Worm (Caenorhabditis elegans) whole organism, L1 larva: ENCODE measurements around the gene sel-11.

Source experiments
- C16A3.4 ChIP-seq: fragments of 150-350 bp; optimal IDR thresholded peaks from 2 replicates; lab custom pipeline; 2014; ENCODE audit warnings: missing biosample characterization, missing genetic modification characterization
- Y116A8C.19 ChIP-seq: sonication (generic microtip); optimal IDR thresholded peaks from 2 replicates; lab custom pipeline; 2016; ENCODE audit warnings: missing compliant biosample characterization, missing genetic modification characterization, borderline replicate concordance
- aha-1 ChIP-seq: fragments of 150-350 bp; optimal IDR thresholded peaks from 2 replicates; lab custom pipeline; 2014; ENCODE audit warnings: missing biosample characterization, missing genetic modification characterization
- alr-1 ChIP-seq: fragments of 200-800 bp; sonication (Bioruptor generic); optimal IDR thresholded peaks from 2 replicates; lab custom pipeline; 2018; ENCODE audit warnings: borderline replicate concordance, mild to moderate bottlenecking, missing genetic modification characterization, missing compliant biosample characterization
- blmp-1 ChIP-seq: fragments of 150-350 bp; optimal IDR thresholded peaks from 2 replicates; lab custom pipeline; 2014; ENCODE audit warnings: missing biosample characterization, missing genetic modification characterization
- ceh-8 ChIP-seq: fragments of 200-800 bp; sonication (Bioruptor generic); optimal IDR thresholded peaks from 2 replicates; lab custom pipeline; 2018; ENCODE audit warnings: mild to moderate bottlenecking, missing genetic modification characterization, moderate library complexity, missing compliant biosample characterization
- ceh-88 ChIP-seq: fragments of 200-800 bp; sonication (Bioruptor generic); IDR thresholded peaks from 2 replicates; pipeline ENCODE4 v1.3.6; 2022; ENCODE audit warnings: missing genetic modification characterization, missing compliant biosample characterization
- ceh-90 ChIP-seq: sonication (generic microtip); optimal IDR thresholded peaks from 2 replicates; lab custom pipeline; 2016; ENCODE audit warnings: missing genetic modification characterization, missing compliant biosample characterization
- ces-1 ChIP-seq: fragments of 150-350 bp; optimal IDR thresholded peaks from 2 replicates; lab custom pipeline; 2014; ENCODE audit warnings: missing biosample characterization, missing genetic modification reagents, missing genetic modification characterization
- dsc-1 ChIP-seq: sonication (generic microtip); optimal IDR thresholded peaks from 2 replicates; lab custom pipeline; 2016; ENCODE audit warnings: mild to moderate bottlenecking, missing genetic modification characterization, missing compliant biosample characterization
- efl-3 ChIP-seq: fragments of 200-800 bp; sonication (Bioruptor generic); optimal IDR thresholded peaks from 2 replicates; lab custom pipeline; 2018; ENCODE audit warnings: mild to moderate bottlenecking, missing genetic modification characterization, missing compliant biosample characterization
- egl-13 ChIP-seq: sonication (generic microtip); optimal IDR thresholded peaks from 2 replicates; lab custom pipeline; 2016; ENCODE audit warnings: missing genotype, missing genetic modification reagents, missing genetic modification characterization, missing compliant biosample characterization
- egl-27 ChIP-seq, 2 experiments: fragments of 150-350 bp in 1 of 2; sonication (generic microtip); optimal IDR thresholded peaks; 3 replicates each; lab custom pipeline; 2017 to 2018; ENCODE audit warnings: missing biosample characterization in 2 of 2, missing genetic modification characterization in 2 of 2, missing genetic modification reagents in 2 of 2
- elt-2 ChIP-seq: sonication (generic microtip); optimal IDR thresholded peaks from 2 replicates; lab custom pipeline; 2016; ENCODE audit warnings: missing genetic modification characterization, mild to moderate bottlenecking, inconsistent platforms, missing compliant biosample characterization, missing genetic modification reagents
- elt-3 ChIP-seq, 6 experiments: fragments of 150-350 bp in 1 of 6; sonication (generic microtip); optimal IDR thresholded peaks; 2 replicates each; lab custom pipeline; 2017 to 2018; ENCODE audit warnings: missing biosample characterization in 6 of 6, missing genetic modification characterization in 6 of 6, inconsistent platforms in 1 of 6
- ets-5 ChIP-seq: fragments of 200-800 bp; sonication (Bioruptor generic); IDR thresholded peaks from 2 replicates; pipeline ENCODE4 v1.3.6; 2022; ENCODE audit warnings: missing genetic modification characterization, missing compliant biosample characterization
- fkh-10 ChIP-seq: sonication (generic microtip); optimal IDR thresholded peaks from 2 replicates; lab custom pipeline; 2017; ENCODE audit warnings: missing biosample characterization, missing genetic modification reagents, missing genetic modification characterization
- hlh-17 ChIP-seq: fragments of 200-800 bp; sonication (Bioruptor generic); optimal IDR thresholded peaks from 2 replicates; lab custom pipeline; 2018; ENCODE audit warnings: missing genetic modification characterization, mild to moderate bottlenecking, missing compliant biosample characterization, moderate library complexity, borderline replicate concordance
- irx-1 ChIP-seq: sonication (generic microtip); optimal IDR thresholded peaks from 2 replicates; lab custom pipeline; 2016; ENCODE audit warnings: missing genetic modification characterization, missing compliant biosample characterization
- isw-1 ChIP-seq: fragments of 200-800 bp; sonication (Bioruptor generic); IDR thresholded peaks from 2 replicates; pipeline ENCODE4 v1.3.6; 2022; ENCODE audit warnings: missing genetic modification characterization, missing compliant biosample characterization
- jun-1 ChIP-seq: fragments of 150-350 bp; optimal IDR thresholded peaks from 2 replicates; lab custom pipeline; 2014; ENCODE audit warnings: missing biosample characterization, missing genetic modification reagents, missing genetic modification characterization
- lin-14 ChIP-seq: fragments of 200-800 bp; sonication (Bioruptor generic); optimal IDR thresholded peaks from 2 replicates; lab custom pipeline; 2018; ENCODE audit warnings: mild to moderate bottlenecking, missing genetic modification characterization, moderate library complexity, missing compliant biosample characterization
- lin-15B ChIP-seq: fragments of 150-350 bp; sonication (generic microtip); optimal IDR thresholded peaks from 3 replicates; lab custom pipeline; 2014; ENCODE audit warnings: missing biosample characterization, missing genetic modification characterization
- lin-39 ChIP-seq: fragments of 150-350 bp; optimal IDR thresholded peaks from 2 replicates; lab custom pipeline; 2014; ENCODE audit warnings: missing biosample characterization, missing genetic modification reagents, missing genetic modification characterization
- lir-3 ChIP-seq: sonication (generic microtip); optimal IDR thresholded peaks from 2 replicates; lab custom pipeline; 2016; ENCODE audit warnings: mild to moderate bottlenecking, missing genetic modification characterization, moderate library complexity, missing compliant biosample characterization; ENCODE audit not compliant: poor library complexity
- lsy-2 ChIP-seq, 2 experiments: fragments of 150-350 bp; optimal IDR thresholded peaks; 2 replicates each; lab custom pipeline; 2014; ENCODE audit warnings: missing biosample characterization in 2 of 2, missing genetic modification characterization in 2 of 2
- mab-9 ChIP-seq: fragments of 200-800 bp; sonication (Bioruptor generic); IDR thresholded peaks from 2 replicates; pipeline ENCODE4 v1.3.6; 2022; ENCODE audit warnings: missing genetic modification reagents, missing genetic modification characterization, missing compliant biosample characterization
- mdl-1 ChIP-seq, 2 experiments: fragments of 150-350 bp; optimal IDR thresholded peaks; 2 replicates each; lab custom pipeline; 2014 to 2017; ENCODE audit warnings: missing biosample characterization in 2 of 2, missing genetic modification characterization in 2 of 2, inconsistent platforms in 1 of 2
- mep-1 ChIP-seq: fragments of 150-350 bp; optimal IDR thresholded peaks from 2 replicates; lab custom pipeline; 2014; ENCODE audit warnings: missing biosample characterization, missing genetic modification characterization
- nhr-11 ChIP-seq: fragments of 150-350 bp; optimal IDR thresholded peaks from 2 replicates; lab custom pipeline; 2014; ENCODE audit warnings: missing biosample characterization, missing genetic modification characterization
- nhr-12 ChIP-seq: sonication (generic microtip); optimal IDR thresholded peaks from 2 replicates; lab custom pipeline; 2017; ENCODE audit warnings: missing biosample characterization, missing genetic modification characterization
- nhr-237 ChIP-seq: fragments of 150-350 bp; optimal IDR thresholded peaks from 2 replicates; lab custom pipeline; 2014; ENCODE audit warnings: missing biosample characterization, missing genetic modification characterization
- nhr-28 ChIP-seq: fragments of 150-350 bp; optimal IDR thresholded peaks from 2 replicates; lab custom pipeline; 2014; ENCODE audit warnings: missing biosample characterization, missing genetic modification characterization
- nhr-47 ChIP-seq: sonication (generic microtip); optimal IDR thresholded peaks from 2 replicates; lab custom pipeline; 2016; ENCODE audit warnings: mild to moderate bottlenecking, missing genetic modification characterization, moderate library complexity, missing compliant biosample characterization
- nhr-71 ChIP-seq: sonication (generic microtip); optimal IDR thresholded peaks from 2 replicates; lab custom pipeline; 2016; ENCODE audit warnings: mild to moderate bottlenecking, missing genetic modification characterization, moderate library complexity, missing compliant biosample characterization
- nhr-85 ChIP-seq: sonication (generic microtip); peaks from one replicate; lab custom pipeline; 2016; ENCODE audit warnings: missing genetic modification characterization, inconsistent platforms, missing compliant biosample characterization
- pag-3 ChIP-seq: sonication (generic microtip); optimal IDR thresholded peaks from 2 replicates; lab custom pipeline; 2017; ENCODE audit warnings: missing genetic modification characterization, mild to moderate bottlenecking, missing compliant biosample characterization, antibody characterized with exemption, borderline replicate concordance; ENCODE audit not compliant: insufficient read depth
- pax-3 ChIP-seq: fragments of 200-800 bp; sonication (Bioruptor generic); optimal IDR thresholded peaks from 2 replicates; lab custom pipeline; 2018; ENCODE audit warnings: mild to moderate bottlenecking, missing genetic modification characterization, moderate library complexity, missing compliant biosample characterization
- rnt-1 ChIP-seq: sonication (generic microtip); optimal IDR thresholded peaks from 2 replicates; lab custom pipeline; 2016; ENCODE audit warnings: mild to moderate bottlenecking, missing genetic modification characterization, moderate library complexity, missing compliant biosample characterization
- skn-1 ChIP-seq: fragments of 150-350 bp; optimal IDR thresholded peaks from 2 replicates; lab custom pipeline; 2014; ENCODE audit warnings: missing biosample characterization, missing genetic modification characterization
- snu-23 ChIP-seq: sonication (generic microtip); optimal IDR thresholded peaks from 2 replicates; lab custom pipeline; 2016; ENCODE audit warnings: missing genetic modification characterization, missing compliant biosample characterization
- sox-4 ChIP-seq: sonication (generic microtip); optimal IDR thresholded peaks from 2 replicates; lab custom pipeline; 2016; ENCODE audit warnings: missing genetic modification characterization, missing compliant biosample characterization
- sptf-1 ChIP-seq: fragments of 150-350 bp; optimal IDR thresholded peaks from 2 replicates; lab custom pipeline; 2014; ENCODE audit warnings: missing biosample characterization, missing genetic modification characterization
- tbx-2 ChIP-seq: sonication (generic microtip); optimal IDR thresholded peaks from 2 replicates; lab custom pipeline; 2016; ENCODE audit warnings: missing genetic modification characterization, missing compliant biosample characterization
- tlp-1 ChIP-seq: fragments of 150-350 bp; optimal IDR thresholded peaks from 2 replicates; lab custom pipeline; 2014; ENCODE audit warnings: missing biosample characterization, missing genetic modification characterization
- unc-130 ChIP-seq: fragments of 150-350 bp; optimal IDR thresholded peaks from 2 replicates; lab custom pipeline; 2017; ENCODE audit warnings: missing biosample characterization, missing genetic modification characterization, inconsistent platforms
- unc-30 ChIP-seq: sonication (generic microtip); optimal IDR thresholded peaks from 2 replicates; lab custom pipeline; 2017; ENCODE audit warnings: missing biosample characterization, missing genetic modification characterization
- unc-86 ChIP-seq: sonication (generic microtip); optimal IDR thresholded peaks from 2 replicates; lab custom pipeline; 2016; ENCODE audit warnings: missing genetic modification characterization, missing compliant biosample characterization
- xbp-1 ChIP-seq: sonication (generic microtip); optimal IDR thresholded peaks from 2 replicates; lab custom pipeline; 2016; ENCODE audit warnings: missing genetic modification characterization, missing compliant biosample characterization
- zag-1 ChIP-seq: fragments of 150-350 bp; optimal IDR thresholded peaks from 2 replicates; lab custom pipeline; 2014; ENCODE audit warnings: missing biosample characterization, missing genetic modification characterization
- ztf-11 ChIP-seq, 2 experiments: sonication (generic microtip); optimal IDR thresholded peaks; 2 replicates each; lab custom pipeline; 2016 to 2017; ENCODE audit warnings: missing genetic modification characterization in 2 of 2, missing biosample characterization in 1 of 2, missing compliant biosample characterization in 1 of 2
- ztf-4 ChIP-seq: fragments of 150-350 bp; optimal IDR thresholded peaks from 2 replicates; lab custom pipeline; 2014; ENCODE audit warnings: missing biosample characterization, missing genetic modification characterization

sel-11 gene

ce11 chrV:11782809-11783440 is 15.8 kb downstream of the sel-11 start, which contains the start of gene F55A11.11 (continued):
- TF ChIP-seq skn-1 (tag; lab: Kevin White, UChicago): peak; percentile 79
- peak; percentile 80 for TF ChIP-seq nhr-71 (tag; lab: Kevin White, UChicago)
- TF ChIP-seq pax-3 (tag; lab: Kevin White, UChicago): peak; percentile 56
- peak; percentile 82 for TF ChIP-seq rnt-1 (tag; lab: Kevin White, UChicago)
- peak; percentile 68 for TF ChIP-seq dsc-1 (tag; lab: Kevin White, UChicago)
- TF ChIP-seq elt-2 (tag; lab: Kevin White, UChicago): peak; percentile 58
- TF ChIP-seq ceh-8 (GFP tag; lab: Kevin White, UChicago): no peak
- TF ChIP-seq fkh-10: no peak
- TF ChIP-seq nhr-12 (tag; lab: Kevin White, UChicago): peak; percentile 9
- peak; percentile 72 for TF ChIP-seq unc-130 (tag; lab: Kevin White, UChicago)
- TF ChIP-seq pag-3 (tag; lab: Kevin White, UChicago): no peak
- no peak for TF ChIP-seq sox-4 (tag; lab: Kevin White, UChicago)
- TF ChIP-seq xbp-1 (tag; lab: Kevin White, UChicago): peak; percentile 61
- no peak for TF ChIP-seq nhr-11 (tag; lab: Kevin White, UChicago)
- peak in 1 of 2 experiments; percentile 23 for TF ChIP-seq ztf-11 (tag; optimal IDR thresholded peaks at IDR 0.05; lab: Kevin White, UChicago)
- TF ChIP-seq mab-9 (GFP tag; lab: Robert Waterston, UW): peak; percentile 49; the same call in 1 of the 2 replicates
- TF ChIP-seq nhr-85: peak; percentile 62
- TF ChIP-seq lin-14 (GFP tag; lab: Kevin White, UChicago): peak; percentile 52
- peak; percentile 47 for TF ChIP-seq egl-13 (tag; lab: Kevin White, UChicago)
- TF ChIP-seq zag-1 (tag; lab: Kevin White, UChicago): no peak
- TF ChIP-seq ets-5 (GFP tag; lab: Robert Waterston, UW): no peak
- peak; percentile 39 for TF ChIP-seq lir-3 (tag; lab: Kevin White, UChicago)
- no peak for TF ChIP-seq ceh-88
- peak; percentile 71 to 85 for TF ChIP-seq lsy-2 (tag; optimal IDR thresholded peaks at IDR 0.05; lab: Kevin White, UChicago)
- TF ChIP-seq nhr-28 (tag; lab: Kevin White, UChicago): no peak
- peak; percentile 0 for TF ChIP-seq efl-3
- TF ChIP-seq irx-1: peak; percentile 45
- no peak for TF ChIP-seq nhr-237
- peak; percentile 78 for TF ChIP-seq C16A3.4
- peak; percentile 42 for TF ChIP-seq mep-1 (tag; lab: Kevin White, UChicago)
- TF ChIP-seq snu-23 (GFP tag; lab: Kevin White, UChicago): peak; percentile 83
- no peak for TF ChIP-seq alr-1 (tag; lab: Kevin White, UChicago)
- TF ChIP-seq ces-1 (GFP tag; lab: Kevin White, UChicago): no peak
- TF ChIP-seq Y116A8C.19 (tag; lab: Kevin White, UChicago): no peak
- TF ChIP-seq tlp-1: no peak
- no peak for TF ChIP-seq egl-27 (tag; optimal IDR thresholded peaks at IDR 0.05; lab: Kevin White, UChicago)
- TF ChIP-seq ceh-90 (tag; lab: Kevin White, UChicago): no peak
- no peak for TF ChIP-seq sptf-1
- TF ChIP-seq ztf-4 (tag; lab: Kevin White, UChicago): peak; percentile 61
- peak in 2 of 6 experiments; percentile 3 to 54 for TF ChIP-seq elt-3 (tag; optimal IDR thresholded peaks at IDR 0.05; lab: Kevin White, UChicago)
- TF ChIP-seq blmp-1 (tag; lab: Kevin White, UChicago): peak; percentile 45
- TF ChIP-seq nhr-47: peak; percentile 81
- TF ChIP-seq unc-30 (tag; lab: Kevin White, UChicago): no peak
- no peak for TF ChIP-seq isw-1 (GFP tag; lab: Robert Waterston, UW)
- no peak for TF ChIP-seq aha-1
- no peak for TF ChIP-seq lin-15B (tag; lab: Kevin White, UChicago)
- no peak for TF ChIP-seq hlh-17 (GFP tag; lab: Kevin White, UChicago)
- no peak for TF ChIP-seq lin-39 (tag; lab: Kevin White, UChicago)
- TF ChIP-seq unc-86: peak; percentile 42
- peak; percentile 35 for TF ChIP-seq jun-1 (tag; lab: Kevin White, UChicago)
- peak in 1 of 2 experiments; percentile 72 for TF ChIP-seq mdl-1 (tag; optimal IDR thresholded peaks at IDR 0.05; lab: Kevin White, UChicago)
- peak; percentile 41 for TF ChIP-seq tbx-2 (tag; lab: Kevin White, UChicago)
